Fruit fly (Drosophila melanogaster) whole organism: ENCODE results near the gene elB.

Experiments used
- CG8478 ChIP-seq: fragments of >200 bp; optimal IDR thresholded peaks from 2 replicates; lab custom pipeline; 2018; ENCODE audit warnings: inconsistent platforms
- pan ChIP-seq: fragments of >200 bp; optimal IDR thresholded peaks from 2 replicates; lab custom pipeline; 2017
- usp ChIP-seq: fragments of >200 bp; optimal IDR thresholded peaks from 2 replicates; lab custom pipeline; 2017; ENCODE audit warnings: missing biosample characterization, missing genetic modification characterization, mixed read lengths

dm6 chr2L:14368833-14369232 is 40.5 kb downstream of the elB start:
- no peak for TF ChIP-seq CG8478
- TF ChIP-seq usp (GFP tag; lab: Kevin White, UChicago), result no peak
- TF ChIP-seq pan (lab: Kevin White, UChicago), result no peak
